Worm (Caenorhabditis elegans): Measurements from ENCODE around the gene srd-55.
"Not testable (repeated sequence)": the region's sequence is repeated elsewhere in the genome, so short reads cannot be mapped to it uniquely, and the experiment has no call there.

The srd-55 gene

ce11 chrII:7434958-7435357 lies 26.7 kb downstream of the srd-55 start, which contains the start of gene K02A2.1:
K02A2.1 (plus strand) TSS chrII:7435258.
- TF ChIP-seq unc-98 (GFP tag; IDR thresholded peaks at IDR 0.05); snpc-4 (tag; optimal IDR thresholded peaks at IDR 0.05); nhr-76 (tag; optimal IDR thresholded peaks at IDR 0.05): not testable (repeated sequence)

ce11 chrII:7456184-7456583 lies 47.9 kb downstream of the srd-55 start, which contains the start of gene D1022.3:
D1022.3 (minus strand) TSS chrII:7456284.
- TF ChIP-seq ceh-90 (tag; optimal IDR thresholded peaks at IDR 0.05) = no peak
- TF ChIP-seq fkh-4 (tag; optimal IDR thresholded peaks at IDR 0.05; ENCODE audit: borderline replicate concordance) = no peak
- TF ChIP-seq nhr-12 (tag; optimal IDR thresholded peaks at IDR 0.05) = no peak
- no peak for TF ChIP-seq unc-130 (tag; optimal IDR thresholded peaks at IDR 0.05)
- no peak for TF ChIP-seq pag-3 (tag; optimal IDR thresholded peaks at IDR 0.05; ENCODE audit: borderline replicate concordance, insufficient read depth)
- no peak for TF ChIP-seq blmp-1 (tag; optimal IDR thresholded peaks at IDR 0.05)
- TF ChIP-seq sox-4 (tag; optimal IDR thresholded peaks at IDR 0.05) = no peak

ce11 chrII:7457210-7457609 lies 48.9 kb downstream of the srd-55 start, which contains the start of gene D1022.4:
D1022.4 (minus strand) TSS chrII:7457292.
- TF ChIP-seq nhr-71 (tag; optimal IDR thresholded peaks at IDR 0.05) (no peak), lsy-2 (tag; optimal IDR thresholded peaks at IDR 0.05) (peak in 1 of 2 experiments; percentile 20), efl-1 (optimal IDR thresholded peaks at IDR 0.05) (no peak), efl-1 (GFP tag; optimal IDR thresholded peaks at IDR 0.05 in 1 of 2) (peak in 1 of 2 experiments; percentile 3), jun-1 (tag; optimal IDR thresholded peaks at IDR 0.05) (no peak), lin-35 (GFP tag; optimal IDR thresholded peaks at IDR 0.05) (peak in 1 of 2 experiments; percentile 49), elt-3 (tag; optimal IDR thresholded peaks at IDR 0.05) (peak in 2 of 6 experiments; percentile 10 to 13), lin-14 (GFP tag; optimal IDR thresholded peaks at IDR 0.05) (peak; percentile 47), nhr-85 (tag) (peak; percentile 60), nhr-20 (tag; optimal IDR thresholded peaks at IDR 0.05) (peak; percentile 33), blmp-1 (tag; optimal IDR thresholded peaks at IDR 0.05) (peak; percentile 78)

ce11 chrII:7458706-7459105 lies 50.4 kb downstream of the srd-55 start, which contains the start of gene D1022.5:
D1022.5 (minus strand) TSS chrII:7458806.
- TF ChIP-seq hpl-2 (GFP tag; optimal IDR thresholded peaks at IDR 0.05) = no peak
- peak; percentile 0 for TF ChIP-seq nhr-85 (tag)

ce11 chrII:7459205-7459604 lies 50.9 kb downstream of the srd-55 start, which contains the start of gene D1022.2:
D1022.2 (plus strand) TSS chrII:7459505.
- no peak for TF ChIP-seq hlh-4 (tag; optimal IDR thresholded peaks at IDR 0.05)
